Worm (Caenorhabditis elegans): ENCODE measurements around the gene Y80D3A.8.
A peak's percentile ranks its signal among the peaks of the same experiment; 100 is the strongest.

Y80D3A.8 gene

ce11 chrV:18917396-18917795, 23.0 kb upstream of the Y80D3A.8 start:
- TF ChIP-seq nhr-28 (tag; optimal IDR thresholded peaks at IDR 0.05) (no peak), ceh-28 (tag; optimal IDR thresholded peaks at IDR 0.05) (peak; percentile 67)

DNA sequence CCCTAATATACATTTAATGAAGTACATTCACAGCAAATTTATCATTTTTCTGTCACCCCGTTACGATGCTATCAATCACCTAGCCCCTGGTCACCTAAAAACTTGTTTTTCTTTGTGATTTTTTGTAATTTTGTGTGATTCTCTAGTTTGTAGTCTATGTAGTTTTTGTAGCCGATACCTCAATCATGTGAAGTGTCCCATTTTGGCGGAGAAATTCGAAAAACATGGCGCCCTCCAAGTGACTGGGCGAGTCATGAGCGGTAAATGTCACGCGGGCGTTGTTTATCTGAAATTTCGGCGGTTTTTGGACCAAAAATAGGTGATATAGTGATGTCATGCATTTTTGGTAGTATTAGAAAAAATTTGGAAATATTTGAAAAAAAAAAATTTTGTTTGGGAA, 9.7 kb upstream of the Y80D3A.8 start:
- TF ChIP-seq unc-62 (GFP tag; optimal IDR thresholded peaks at IDR 0.05) (no peak), zag-1 (tag; optimal IDR thresholded peaks at IDR 0.05) (no peak), tbx-2 (tag; optimal IDR thresholded peaks at IDR 0.05) (no peak), skn-1 (tag; optimal IDR thresholded peaks at IDR 0.05) (no peak), ztf-4 (tag; optimal IDR thresholded peaks at IDR 0.05) (no peak), R02D3.7 (tag; optimal IDR thresholded peaks at IDR 0.05) (no peak), nhr-77 (tag; optimal IDR thresholded peaks at IDR 0.05) (no peak), nhr-237 (tag; optimal IDR thresholded peaks at IDR 0.05) (no peak), mml-1 (tag; optimal IDR thresholded peaks at IDR 0.05) (no peak), fos-1 (tag; optimal IDR thresholded peaks at IDR 0.05) (no peak), elt-3 (tag; optimal IDR thresholded peaks at IDR 0.05) (no peak), eor-1 (tag; optimal IDR thresholded peaks at IDR 0.05) (no peak), snpc-4 (tag; optimal IDR thresholded peaks at IDR 0.05) (no peak)

DNA sequence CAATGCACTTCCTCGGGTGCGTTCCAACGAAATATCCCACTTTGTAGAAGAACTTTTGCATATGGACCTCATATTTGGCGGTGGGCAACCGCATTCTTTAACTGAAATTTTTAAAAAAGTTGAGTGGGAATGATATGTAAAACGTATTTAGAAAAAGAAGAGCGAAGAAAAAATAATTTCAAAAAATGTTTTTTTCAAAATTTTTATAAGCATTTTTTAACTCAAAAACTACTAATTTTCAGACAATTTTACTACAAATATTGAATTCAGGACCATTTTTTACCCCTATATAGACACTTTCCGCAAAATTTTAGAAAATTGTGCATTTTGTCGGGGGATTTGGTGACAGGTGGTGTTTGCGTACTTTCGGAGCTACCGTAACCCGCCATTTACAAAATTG, 9.2 kb upstream of the Y80D3A.8 start, which contains the start of gene ptr-22:
ptr-22 (minus strand) TSS at position 101 of the 400 bp plus-strand sequence.
- TF ChIP-seq ZK546.5 (tag; optimal IDR thresholded peaks at IDR 0.05) (no peak), skn-1 (tag; optimal IDR thresholded peaks at IDR 0.05) (no peak), pha-4 (tag; optimal IDR thresholded peaks at IDR 0.05) (no peak), nhr-76 (tag; optimal IDR thresholded peaks at IDR 0.05) (no peak), ceh-9 (tag; optimal IDR thresholded peaks at IDR 0.05) (no peak), nhr-25 (tag; optimal IDR thresholded peaks at IDR 0.05) (no peak), ama-1 (optimal IDR thresholded peaks at IDR 0.05) (no peak), fkh-2 (tag; optimal IDR thresholded peaks at IDR 0.05) (no peak), sea-2 (GFP tag; optimal IDR thresholded peaks at IDR 0.05) (no peak), zag-1 (tag; optimal IDR thresholded peaks at IDR 0.05) (no peak), nfya-1 (tag; optimal IDR thresholded peaks at IDR 0.05; ENCODE audit: insufficient read depth) (no peak), ceh-82 (tag; optimal IDR thresholded peaks at IDR 0.05) (no peak), nhr-12 (tag; optimal IDR thresholded peaks at IDR 0.05) (no peak), nhr-11 (tag; optimal IDR thresholded peaks at IDR 0.05) (no peak), R02D3.7 (tag; optimal IDR thresholded peaks at IDR 0.05) (no peak)

DNA sequence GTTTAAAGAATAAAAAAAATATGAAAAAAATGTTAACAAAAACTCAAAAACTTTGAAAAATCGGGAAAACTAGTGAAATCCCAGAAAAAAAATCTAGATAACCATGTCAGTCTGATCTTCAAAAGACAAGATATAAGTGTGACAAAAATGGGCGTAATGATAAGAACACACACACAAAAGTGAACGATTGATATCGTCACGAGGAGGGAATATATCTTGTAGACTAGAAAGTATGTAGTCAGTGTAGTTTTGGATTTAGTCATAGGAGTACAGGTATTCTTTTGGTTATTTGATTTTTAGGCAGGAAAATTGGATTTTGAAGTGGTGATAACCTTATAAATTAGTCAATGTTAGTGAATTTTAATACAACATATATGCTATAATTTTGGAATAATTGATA, 5.9 kb upstream of the Y80D3A.8 start:
- TF ChIP-seq nhr-23 (tag; optimal IDR thresholded peaks at IDR 0.05) (peak; percentile 1), lsy-12 (tag; optimal IDR thresholded peaks at IDR 0.05) (no peak), egl-27 (tag; optimal IDR thresholded peaks at IDR 0.05) (no peak), aly-2 (tag; optimal IDR thresholded peaks at IDR 0.05) (no peak), pqm-1 (tag; optimal IDR thresholded peaks at IDR 0.05) (no peak), mdl-1 (tag; optimal IDR thresholded peaks at IDR 0.05) (no peak), nfya-1 (tag; optimal IDR thresholded peaks at IDR 0.05; ENCODE audit: insufficient read depth) (no peak)

DNA sequence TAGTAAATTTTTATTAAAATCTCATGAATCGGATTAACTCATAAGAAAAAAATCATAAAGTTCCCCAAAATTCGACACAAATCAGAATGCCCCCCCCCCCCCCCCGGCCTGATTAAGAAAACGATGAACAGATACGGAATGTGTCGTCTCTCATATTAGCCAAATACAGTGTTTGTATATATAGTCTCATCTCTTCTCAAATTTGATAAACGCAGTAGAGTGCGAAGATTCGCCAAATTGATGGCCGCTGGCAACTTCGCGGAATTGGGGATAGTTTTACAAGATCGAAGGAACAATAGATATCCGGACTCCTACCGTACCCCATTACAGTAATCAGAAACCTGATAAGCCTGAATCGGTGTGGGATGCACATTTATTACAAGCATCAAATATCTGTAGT, 2.9 kb upstream of the Y80D3A.8 start:
- TF ChIP-seq zag-1 (tag; optimal IDR thresholded peaks at IDR 0.05) = no peak
- TF ChIP-seq hmg-11 (tag; optimal IDR thresholded peaks at IDR 0.05) = no peak
- TF ChIP-seq ceh-9 (tag; optimal IDR thresholded peaks at IDR 0.05) = no peak
- no peak for TF ChIP-seq lin-39 (tag; optimal IDR thresholded peaks at IDR 0.05)

DNA sequence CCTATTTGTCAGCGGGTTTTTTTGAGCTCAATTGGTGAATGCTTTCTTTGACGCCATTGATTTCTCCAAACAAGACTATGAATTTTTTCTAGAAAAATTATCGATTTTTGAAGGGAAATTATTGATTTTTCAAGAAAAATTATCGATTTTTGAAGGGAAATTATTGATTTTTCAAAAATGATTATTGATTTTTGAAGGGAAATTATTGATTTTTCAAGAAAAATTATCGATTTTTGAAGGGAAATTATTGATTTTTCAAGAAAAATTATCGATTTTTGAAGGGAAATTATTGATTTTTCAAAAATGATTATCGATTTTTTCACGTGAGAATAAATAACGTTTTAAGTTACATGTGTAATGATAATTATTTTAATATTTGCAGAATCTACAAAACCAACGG, 385 bp downstream of the Y80D3A.8 start:
- peak; percentile 94 for TF ChIP-seq ceh-28 (tag; optimal IDR thresholded peaks at IDR 0.05)
